Worm (Caenorhabditis elegans) whole organism, L1 larva: ENCODE results near the gene srt-56.

ENCODE experiments used
- aha-1 ChIP-seq: fragments of 150-350 bp; optimal IDR thresholded peaks from 2 replicates; lab custom pipeline; 2014; ENCODE audit warnings: missing biosample characterization, missing genetic modification characterization
- aly-2 ChIP-seq: fragments of 150-350 bp; optimal IDR thresholded peaks from 2 replicates; lab custom pipeline; 2014; ENCODE audit warnings: missing biosample characterization, missing genetic modification characterization
- ceh-88 ChIP-seq: fragments of 200-800 bp; sonication (Bioruptor generic); IDR thresholded peaks from 2 replicates; pipeline ENCODE4 v1.3.6; 2022; ENCODE audit warnings: missing genetic modification characterization, missing compliant biosample characterization
- elt-3 ChIP-seq, 6 experiments: fragments of 150-350 bp in 1 of 6; sonication (generic microtip); optimal IDR thresholded peaks; 2 replicates each; lab custom pipeline; 2017 to 2018; ENCODE audit warnings: missing biosample characterization in 6 of 6, missing genetic modification characterization in 6 of 6, inconsistent platforms in 1 of 6
- fos-1 ChIP-seq: fragments of 150-350 bp; optimal IDR thresholded peaks from 2 replicates; lab custom pipeline; 2014; ENCODE audit warnings: missing biosample characterization, missing genetic modification characterization
- mep-1 ChIP-seq: fragments of 150-350 bp; optimal IDR thresholded peaks from 2 replicates; lab custom pipeline; 2014; ENCODE audit warnings: missing biosample characterization, missing genetic modification characterization
- nhr-12 ChIP-seq: sonication (generic microtip); optimal IDR thresholded peaks from 2 replicates; lab custom pipeline; 2017; ENCODE audit warnings: missing biosample characterization, missing genetic modification characterization
- nhr-76 ChIP-seq: sonication (generic microtip); optimal IDR thresholded peaks from 2 replicates; lab custom pipeline; 2017; ENCODE audit warnings: missing biosample characterization, missing genetic modification characterization
- snpc-4 ChIP-seq: fragments of 150-350 bp; optimal IDR thresholded peaks from 2 replicates; lab custom pipeline; 2014; ENCODE audit warnings: missing biosample characterization, missing genetic modification characterization
- sptf-1 ChIP-seq: fragments of 150-350 bp; optimal IDR thresholded peaks from 2 replicates; lab custom pipeline; 2014; ENCODE audit warnings: missing biosample characterization, missing genetic modification characterization
- tbx-2 ChIP-seq: sonication (generic microtip); optimal IDR thresholded peaks from 2 replicates; lab custom pipeline; 2016; ENCODE audit warnings: missing genetic modification characterization, missing compliant biosample characterization
- zag-1 ChIP-seq: fragments of 150-350 bp; optimal IDR thresholded peaks from 2 replicates; lab custom pipeline; 2014; ENCODE audit warnings: missing biosample characterization, missing genetic modification characterization

DNA sequence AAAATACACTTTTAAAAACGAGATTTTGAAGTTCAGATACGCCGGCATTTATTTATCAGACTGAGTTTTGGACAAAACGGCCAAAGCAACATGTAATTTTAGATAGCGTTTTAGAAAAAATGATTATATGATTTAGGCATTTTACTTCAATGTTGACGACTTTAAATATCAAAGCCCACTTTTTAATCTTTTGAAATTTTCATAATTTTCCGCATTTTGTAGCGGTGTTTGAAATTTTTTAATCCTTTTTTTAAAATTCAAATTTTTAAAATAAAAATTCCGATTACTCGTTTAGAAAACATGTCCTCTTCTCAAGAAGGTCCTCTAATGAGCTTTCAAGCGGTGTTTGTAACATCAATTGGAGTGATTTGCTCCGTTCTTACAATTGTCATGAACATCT, 48.2 kb upstream of the srt-56 start, which contains the start of gene srbc-6:
- TF ChIP-seq snpc-4 (tag; lab: Kevin White, UChicago) (no peak), sptf-1 (no peak), nhr-12 (no peak), ceh-88 (GFP tag; lab: Robert Waterston, UW) (no peak), aly-2 (tag; lab: Kevin White, UChicago) (no peak), fos-1 (tag; lab: Kevin White, UChicago) (no peak), tbx-2 (tag; lab: Kevin White, UChicago) (no peak), nhr-76 (tag; lab: Kevin White, UChicago) (no peak), elt-3 (tag; optimal IDR thresholded peaks at IDR 0.05; lab: Kevin White, UChicago) (no peak), aha-1 (tag; lab: Kevin White, UChicago) (no peak), zag-1 (tag; lab: Kevin White, UChicago) (no peak), mep-1 (tag; lab: Kevin White, UChicago) (no peak)
